Worm (Caenorhabditis elegans): ENCODE measurements around the gene rev-3.

DNA sequence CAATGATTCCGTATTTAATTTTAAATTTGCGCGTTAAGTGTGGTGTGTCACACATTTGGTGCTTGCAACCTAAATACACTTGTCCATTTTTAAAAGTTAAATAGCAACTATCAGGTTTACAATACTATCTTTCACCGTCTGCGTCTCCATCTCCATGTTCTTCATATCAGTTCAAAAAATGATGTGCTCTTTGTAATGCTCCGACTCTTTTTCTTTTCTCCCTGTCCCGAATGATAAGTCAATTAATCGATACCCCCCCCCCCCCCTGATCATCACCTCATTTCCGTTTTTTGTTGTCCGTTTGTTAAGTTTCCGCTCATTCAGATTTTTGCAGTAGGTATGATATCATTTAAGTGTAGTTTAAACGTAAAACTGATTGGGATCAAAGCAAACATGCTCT is 23.6 kb upstream of the rev-3 start:
- no peak for TF ChIP-seq dao-5 (tag; optimal IDR thresholded peaks at IDR 0.05)
- no peak for TF ChIP-seq him-1 (tag; optimal IDR thresholded peaks at IDR 0.05)
